Fruit fly (Drosophila melanogaster): ENCODE data around the gene f-cup.

- TF ChIP-seq GATAd (GFP tag; optimal IDR thresholded peaks at IDR 0.05) (no peak), Vsx2 (GFP tag; optimal IDR thresholded peaks at IDR 0.05; ENCODE audit: partially characterized antibody) (no peak), fru (GFP tag; optimal IDR thresholded peaks at IDR 0.05) (no peak), OdsH (GFP tag; optimal IDR thresholded peaks at IDR 0.05) (no peak), brk (GFP tag; optimal IDR thresholded peaks at IDR 0.05) (no peak), dmrt93B (GFP tag; optimal IDR thresholded peaks at IDR 0.05) (no peak), Abd-B (GFP tag; optimal IDR thresholded peaks at IDR 0.05) (no peak), h (GFP tag; optimal IDR thresholded peaks at IDR 0.05) (no peak), CrebA (GFP tag; optimal IDR thresholded peaks at IDR 0.05; ENCODE audit: borderline replicate concordance) (no peak), tai (GFP tag; optimal IDR thresholded peaks at IDR 0.05) (no peak), br (GFP tag; optimal IDR thresholded peaks at IDR 0.05) (no peak), usp (GFP tag; optimal IDR thresholded peaks at IDR 0.05) (no peak), foxo (GFP tag; optimal IDR thresholded peaks at IDR 0.05) (no peak)
Measured at dm6 chr3R:13672898-13673297, 27.7 kb downstream of the f-cup start.

Data from whole organism, wandering third instar larva.